Fruit fly (Drosophila melanogaster) Kc167 (cell line): Measurements from ENCODE around the gene CG31954.

Experiments used
- Myc ChIP-seq: fragments of >200 bp; optimal IDR thresholded peaks from 2 replicates; lab custom pipeline; 2017; ENCODE audit warnings: missing external identifiers
- Sin3A ChIP-seq: fragments of >200 bp; optimal IDR thresholded peaks from 2 replicates; lab custom pipeline; 2018; ENCODE audit warnings: missing external identifiers
- h ChIP-seq: fragments of >200 bp; optimal IDR thresholded peaks from 3 replicates; lab custom pipeline; 2018; ENCODE audit warnings: missing external identifiers
- insv ChIP-seq: fragments of >200 bp; optimal IDR thresholded peaks from 3 replicates; lab custom pipeline; 2018; ENCODE audit warnings: missing external identifiers
- psq ChIP-seq: fragments of >200 bp; optimal IDR thresholded peaks from 2 replicates; lab custom pipeline; 2017; ENCODE audit warnings: missing external identifiers
- ttk ChIP-seq: sonication (Bioruptor generic); optimal IDR thresholded peaks from 2 replicates; lab custom pipeline; 2017; ENCODE audit warnings: missing external identifiers

CG31954 gene

DNA sequence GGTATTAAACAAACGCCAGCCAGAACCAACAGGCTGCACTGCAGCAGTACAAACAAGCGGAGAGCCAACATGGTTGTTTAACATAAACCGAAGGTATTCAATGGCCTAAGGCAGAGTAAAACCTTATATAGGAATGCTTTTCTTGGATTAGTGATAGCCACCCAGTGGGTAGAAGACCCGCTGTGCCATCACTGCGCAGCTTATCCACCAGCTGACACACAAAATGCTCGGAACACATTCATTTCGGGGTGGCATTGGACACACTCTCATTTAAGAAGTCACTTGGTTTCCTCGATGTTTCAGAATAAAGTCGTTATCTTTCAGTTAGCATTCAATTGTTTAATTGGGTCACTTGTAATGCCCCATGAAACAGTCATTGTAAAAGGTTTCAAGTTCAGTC, at the start of gene CG31954:
TSS of gene CG31954 (minus strand) at position 101 of the 400 bp plus-strand sequence.
- TF ChIP-seq psq (lab: Kevin White, UChicago) (no peak), ttk (no peak), insv (lab: Kevin White, UChicago) (no peak), Sin3A (lab: Kevin White, UChicago) (no peak), h (lab: Kevin White, UChicago) (no peak)

dm6 chr2L:3559647-3560046, 49.7 kb upstream of the CG31954 start:
- no peak for TF ChIP-seq Sin3A (lab: Kevin White, UChicago)
- no peak for TF ChIP-seq ttk

DNA sequence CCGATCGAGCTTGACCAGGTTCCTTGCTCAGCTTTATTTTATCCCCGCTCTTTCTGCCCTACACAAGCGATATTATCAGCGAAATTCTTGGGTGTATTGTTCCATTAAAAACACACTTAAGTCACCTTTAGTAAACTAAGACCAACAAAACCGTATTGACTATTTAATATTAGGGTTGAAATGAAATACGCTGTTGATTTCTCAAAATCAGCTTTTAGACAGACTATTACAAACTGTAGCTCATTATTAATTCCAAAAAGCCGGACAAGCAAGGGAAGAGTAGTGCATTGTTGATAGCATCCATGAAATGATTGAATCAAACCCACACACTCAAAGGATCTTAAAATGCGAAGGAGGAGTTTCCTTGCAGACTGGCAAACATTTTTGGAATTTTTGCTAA, 48.4 kb upstream of the CG31954 start:
- TF ChIP-seq Myc (lab: Kevin White, UChicago) (no peak), psq (lab: Kevin White, UChicago) (no peak)

dm6 chr2L:3557471-3557870, 47.6 kb upstream of the CG31954 start:
- TF ChIP-seq h (lab: Kevin White, UChicago) (no peak), Myc (lab: Kevin White, UChicago) (no peak), ttk (no peak), Sin3A (lab: Kevin White, UChicago) (no peak)

DNA sequence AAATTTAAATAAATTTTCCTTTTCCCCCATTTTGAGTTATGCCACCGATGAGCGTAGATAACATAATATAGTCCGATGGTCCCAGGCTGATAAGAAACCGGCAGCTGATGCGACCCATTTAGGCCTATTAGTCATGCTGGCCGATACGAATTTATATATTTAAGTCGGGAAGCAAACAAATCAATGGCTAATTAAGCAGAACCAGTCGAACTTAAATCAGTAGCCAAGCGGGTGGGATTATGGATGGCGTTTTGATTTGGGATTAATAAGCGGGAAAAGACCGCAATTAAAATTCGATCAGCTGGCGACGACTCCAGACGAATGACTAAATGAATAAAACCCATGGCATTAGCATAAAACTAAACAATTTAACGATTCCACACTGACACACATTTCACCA, 47.0 kb upstream of the CG31954 start:
- TF ChIP-seq Sin3A (lab: Kevin White, UChicago): no peak
- TF ChIP-seq insv (lab: Kevin White, UChicago): no peak
- TF ChIP-seq h (lab: Kevin White, UChicago): no peak
- no peak for TF ChIP-seq Myc (lab: Kevin White, UChicago)
- no peak for TF ChIP-seq ttk
- no peak for TF ChIP-seq psq (lab: Kevin White, UChicago)

DNA sequence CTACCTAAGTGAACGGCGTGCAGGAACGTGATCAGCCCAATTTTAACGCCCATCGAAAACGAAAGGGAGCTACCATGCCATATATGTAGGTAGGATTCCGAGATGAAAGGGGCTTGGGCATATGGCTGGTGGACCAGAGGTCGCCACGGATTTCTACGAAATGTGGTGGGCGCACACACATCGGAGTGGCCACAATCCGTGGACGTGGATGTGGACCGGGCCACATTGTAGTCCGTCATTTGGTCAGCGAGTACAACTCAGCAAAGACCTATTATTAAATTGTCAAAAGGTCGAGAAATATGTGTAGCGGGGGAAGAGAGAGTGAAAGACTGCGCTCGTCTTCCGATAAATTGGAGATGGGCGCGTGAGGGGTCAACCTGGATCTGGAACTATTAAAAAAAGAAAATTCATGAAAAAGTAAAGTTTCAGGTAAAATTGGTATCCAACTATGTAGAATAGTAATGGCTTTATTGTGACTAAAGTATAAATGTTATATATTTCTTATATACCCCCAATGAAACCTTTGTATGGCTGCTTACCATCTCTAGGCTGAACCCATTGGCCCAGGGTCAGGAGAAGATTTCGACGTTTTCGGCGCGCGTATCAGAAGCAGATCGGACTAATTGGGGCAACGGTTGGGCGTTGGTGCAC, 45.6 kb upstream of the CG31954 start:
- TF ChIP-seq insv (lab: Kevin White, UChicago) (no peak), h (lab: Kevin White, UChicago) (no peak), ttk (no peak), Sin3A (lab: Kevin White, UChicago) (no peak), Myc (lab: Kevin White, UChicago) (no peak), psq (lab: Kevin White, UChicago) (no peak)

- no peak for TF ChIP-seq ttk
- no peak for TF ChIP-seq psq (lab: Kevin White, UChicago)
- TF ChIP-seq Sin3A (lab: Kevin White, UChicago): no peak
- no peak for TF ChIP-seq insv (lab: Kevin White, UChicago)
- no peak for TF ChIP-seq Myc (lab: Kevin White, UChicago)
- no peak for TF ChIP-seq h (lab: Kevin White, UChicago)
Observed at dm6 chr2L:3553902-3554301, 44.0 kb upstream of the CG31954 start.

DNA sequence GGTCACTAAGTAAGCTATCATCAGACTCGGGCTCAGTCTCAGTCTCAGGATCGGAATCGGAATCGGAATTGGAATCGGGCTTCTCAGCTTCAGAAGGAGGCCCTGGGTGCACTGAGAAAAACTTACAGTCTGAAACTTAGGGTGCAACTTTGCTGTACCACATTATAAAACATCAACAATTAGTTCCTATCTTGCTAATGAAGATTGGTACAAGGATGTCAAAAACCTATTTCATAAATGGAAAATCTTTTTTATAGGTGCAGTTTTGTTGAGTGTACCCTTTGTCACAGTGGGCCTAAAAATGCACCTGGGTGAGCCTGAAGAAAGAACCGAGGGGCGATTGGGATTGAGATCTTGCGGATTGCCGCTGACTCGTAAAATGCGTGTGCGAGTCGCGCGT, 42.9 kb upstream of the CG31954 start:
- no peak for TF ChIP-seq insv (lab: Kevin White, UChicago)
- TF ChIP-seq Myc (lab: Kevin White, UChicago): no peak
- TF ChIP-seq Sin3A (lab: Kevin White, UChicago): no peak
- TF ChIP-seq h (lab: Kevin White, UChicago): no peak
- TF ChIP-seq ttk: no peak
- TF ChIP-seq psq (lab: Kevin White, UChicago): no peak

DNA sequence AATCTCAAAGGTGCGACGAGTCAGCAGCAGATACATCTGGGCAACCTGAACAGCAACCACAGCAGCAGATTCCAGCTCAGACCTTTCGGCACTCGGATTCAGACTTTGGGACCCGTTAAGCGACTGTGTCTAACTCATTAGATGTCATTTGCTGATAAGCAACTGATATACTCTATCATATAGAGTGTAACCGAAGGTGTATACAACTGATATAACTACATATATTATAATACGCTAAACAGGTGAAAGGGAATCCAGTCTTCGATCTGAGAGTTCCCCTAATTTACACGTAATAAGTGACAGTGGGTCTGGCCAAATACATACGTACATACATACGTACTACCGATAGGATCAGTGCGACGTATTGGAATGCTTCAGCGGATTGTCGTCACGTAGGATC, 40.7 kb upstream of the CG31954 start:
- TF ChIP-seq psq (lab: Kevin White, UChicago) (no peak), Sin3A (lab: Kevin White, UChicago) (no peak), h (lab: Kevin White, UChicago) (no peak), insv (lab: Kevin White, UChicago) (no peak), ttk (no peak)

DNA sequence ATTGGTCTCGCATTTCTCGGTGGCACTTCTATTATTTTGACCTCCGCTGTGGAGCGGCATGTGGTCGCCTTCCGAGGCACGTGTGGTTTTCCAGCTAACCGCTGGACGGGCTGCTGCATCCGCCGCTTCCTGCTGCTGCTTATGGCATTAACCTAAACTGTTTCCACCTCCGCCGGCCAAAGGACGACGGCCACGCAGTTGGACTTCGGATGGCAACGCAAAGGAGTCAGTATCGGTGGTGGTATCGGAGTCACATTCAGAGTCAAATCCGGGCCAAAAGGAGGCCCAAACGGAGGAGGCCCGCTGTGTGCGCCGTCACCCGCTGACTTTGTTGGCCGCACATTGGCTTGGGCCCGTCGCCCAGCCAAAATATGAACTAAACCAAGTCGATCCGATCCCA, 39.8 kb upstream of the CG31954 start:
- TF ChIP-seq Sin3A (lab: Kevin White, UChicago): no peak
- TF ChIP-seq insv (lab: Kevin White, UChicago): no peak
- no peak for TF ChIP-seq psq (lab: Kevin White, UChicago)
- TF ChIP-seq h (lab: Kevin White, UChicago): no peak
- no peak for TF ChIP-seq Myc (lab: Kevin White, UChicago)
- no peak for TF ChIP-seq ttk

DNA sequence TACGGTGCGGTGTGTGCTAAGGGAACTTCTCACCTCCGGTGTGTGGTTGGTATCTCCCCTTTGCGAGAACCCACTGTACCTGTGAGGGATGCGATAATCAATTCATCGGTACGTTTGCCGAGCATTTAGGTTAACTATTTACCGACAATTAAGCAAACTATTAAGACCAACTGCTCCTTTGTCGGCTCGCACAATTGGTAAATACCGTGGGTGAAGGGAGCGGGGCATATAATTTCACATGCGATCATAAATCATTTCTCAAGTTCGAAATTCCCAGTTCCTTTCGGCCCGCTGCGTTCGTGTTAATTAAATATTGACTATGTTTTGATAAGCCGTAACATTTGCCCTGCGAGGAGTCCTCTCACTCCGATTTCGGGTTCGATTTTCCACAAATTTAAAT, 39.0 kb upstream of the CG31954 start:
- TF ChIP-seq psq (lab: Kevin White, UChicago) (no peak), h (lab: Kevin White, UChicago) (no peak), Myc (lab: Kevin White, UChicago) (no peak), ttk (no peak), insv (lab: Kevin White, UChicago) (no peak), Sin3A (lab: Kevin White, UChicago) (no peak)

dm6 chr2L:3547512-3547911, 37.6 kb upstream of the CG31954 start:
- TF ChIP-seq Myc (lab: Kevin White, UChicago) (no peak), Sin3A (lab: Kevin White, UChicago) (no peak), h (lab: Kevin White, UChicago) (no peak), insv (lab: Kevin White, UChicago) (no peak), psq (lab: Kevin White, UChicago) (no peak), ttk (no peak)
